Worm (Caenorhabditis elegans) whole organism, mixed stage, embryonic: ENCODE results near the gene ZK218.1.

ENCODE experiments used
- cnd-1 ChIP-seq: fragments of 200-800 bp; sonication (Bioruptor generic); optimal IDR thresholded peaks from 2 replicates; lab custom pipeline; 2018; ENCODE audit warnings: mild to moderate bottlenecking, missing genetic modification characterization, missing compliant biosample characterization
- drap-1 ChIP-seq: fragments of 200-800 bp; sonication (Bioruptor generic); optimal IDR thresholded peaks from 3 replicates; lab custom pipeline; 2018; ENCODE audit warnings: mild to moderate bottlenecking, missing genetic modification characterization, missing compliant biosample characterization
- elt-1 ChIP-seq: sonication (generic microtip); optimal IDR thresholded peaks from 2 replicates; lab custom pipeline; 2017; ENCODE audit warnings: missing genetic modification characterization, mild to moderate bottlenecking, missing compliant biosample characterization, antibody characterized with exemption, moderate library complexity, borderline replicate concordance; ENCODE audit not compliant: insufficient read depth
- nhr-76 ChIP-seq: sonication (generic microtip); optimal IDR thresholded peaks from 2 replicates; lab custom pipeline; 2017; ENCODE audit warnings: missing biosample characterization, missing genetic modification characterization
- sem-2 ChIP-seq: fragments of 200-800 bp; sonication (Bioruptor generic); optimal IDR thresholded peaks from 2 replicates; lab custom pipeline; 2018; ENCODE audit warnings: mild to moderate bottlenecking, missing genetic modification characterization, missing compliant biosample characterization
- snpc-4 ChIP-seq: fragments of 150-350 bp; optimal IDR thresholded peaks from 2 replicates; lab custom pipeline; 2014; ENCODE audit warnings: missing biosample characterization, missing genetic modification characterization
- sptf-1 ChIP-seq: sonication (generic microtip); optimal IDR thresholded peaks from 2 replicates; lab custom pipeline; 2017; ENCODE audit warnings: mild to moderate bottlenecking, missing genetic modification characterization, moderate library complexity, missing compliant biosample characterization
- unc-62 ChIP-seq: fragments of 150-350 bp; optimal IDR thresholded peaks from 2 replicates; lab custom pipeline; 2014; ENCODE audit warnings: missing biosample characterization, missing genetic modification reagents, missing genetic modification characterization
- zip-8 ChIP-seq: fragments of 150-350 bp; optimal IDR thresholded peaks from 2 replicates; lab custom pipeline; 2014; ENCODE audit warnings: missing biosample characterization, missing genetic modification characterization

- TF ChIP-seq unc-62 (GFP tag; lab: Kevin White, UChicago) (no peak), elt-1 (tag; lab: Kevin White, UChicago) (no peak), snpc-4 (no peak), nhr-76 (tag; lab: Kevin White, UChicago) (no peak), sptf-1 (tag; lab: Kevin White, UChicago) (no peak), sem-2 (no peak), zip-8 (tag; lab: Kevin White, UChicago) (no peak), cnd-1 (tag; lab: Kevin White, UChicago) (no peak), drap-1 (no peak)
Observed at ce11 chrV:17098669-17099068, 6.3 kb downstream of the ZK218.1 start, which contains the start of the genes ZK218.3 and ZK218.4.
